Worm (Caenorhabditis elegans): ENCODE data around the gene nkb-3.

Gene nkb-3

ce11 chrX:13726285-13726684 is 44.1 kb downstream of the nkb-3 start:
- TF ChIP-seq elt-3 (tag; optimal IDR thresholded peaks at IDR 0.05) (peak in 1 of 3 experiments; percentile 68), egl-27 (tag; optimal IDR thresholded peaks at IDR 0.05) (no peak)

- TF ChIP-seq unc-39 (tag; optimal IDR thresholded peaks at IDR 0.05) (no peak), elt-2 (tag; optimal IDR thresholded peaks at IDR 0.05) (no peak), fkh-10 (GFP tag; optimal IDR thresholded peaks at IDR 0.05) (no peak), nhr-43 (tag; optimal IDR thresholded peaks at IDR 0.05; ENCODE audit: poor library complexity, severe bottlenecking) (no peak), nhr-77 (tag; optimal IDR thresholded peaks at IDR 0.05) (no peak), lin-39 (tag; optimal IDR thresholded peaks at IDR 0.05) (no peak)
Observed at ce11 chrX:13724364-13724763, 46.0 kb downstream of the nkb-3 start, which contains the start of gene K11E4.6. TSS of gene K11E4.6 (plus strand) at chrX:13724664.

- TF ChIP-seq pqm-1 (tag; optimal IDR thresholded peaks at IDR 0.05) (no peak), ama-1 (optimal IDR thresholded peaks at IDR 0.05) (no peak), mml-1 (tag; optimal IDR thresholded peaks at IDR 0.05) (no peak), ceh-16 (tag; optimal IDR thresholded peaks at IDR 0.05) (no peak), hmg-11 (tag; optimal IDR thresholded peaks at IDR 0.05) (no peak), nhr-28 (tag; optimal IDR thresholded peaks at IDR 0.05) (no peak), daf-12 (tag; optimal IDR thresholded peaks at IDR 0.05) (no peak), nhr-67 (tag; optimal IDR thresholded peaks at IDR 0.05) (no peak), ztf-11 (tag; optimal IDR thresholded peaks at IDR 0.05) (no peak), lin-39 (tag; optimal IDR thresholded peaks at IDR 0.05) (no peak), pha-4 (tag; optimal IDR thresholded peaks at IDR 0.05) (no peak), ztf-4 (tag; optimal IDR thresholded peaks at IDR 0.05) (no peak), lsy-12 (tag; optimal IDR thresholded peaks at IDR 0.05) (no peak), ZK546.5 (tag; optimal IDR thresholded peaks at IDR 0.05) (no peak), egl-27 (tag; optimal IDR thresholded peaks at IDR 0.05) (no peak), elt-1 (tag; optimal IDR thresholded peaks at IDR 0.05) (no peak), nhr-76 (tag; optimal IDR thresholded peaks at IDR 0.05) (no peak)
Observed at ce11 chrX:13722821-13723220, 47.5 kb downstream of the nkb-3 start, which contains the start of gene poml-1. TSS of gene poml-1 (minus strand) at chrX:13722921.

ce11 chrX:13717053-13717671 is 53.2 kb downstream of the nkb-3 start, which contains the start of gene shc-3:
TSS of gene shc-3 (plus strand) at chrX:13717536.
- TF ChIP-seq elt-2 (tag; optimal IDR thresholded peaks at IDR 0.05) (peak; percentile 19), nhr-11 (tag; optimal IDR thresholded peaks at IDR 0.05) (no peak), nfya-1 (tag; optimal IDR thresholded peaks at IDR 0.05; ENCODE audit: insufficient read depth) (peak; percentile 2), ceh-9 (tag; optimal IDR thresholded peaks at IDR 0.05) (no peak), pha-4 (tag; optimal IDR thresholded peaks at IDR 0.05) (peak; percentile 10), ZK546.5 (tag; optimal IDR thresholded peaks at IDR 0.05) (no peak), eor-1 (tag; optimal IDR thresholded peaks at IDR 0.05) (no peak)

- TF ChIP-seq ceh-9 (tag; optimal IDR thresholded peaks at IDR 0.05), result no peak
- peak; percentile 8 for TF ChIP-seq pha-4 (tag; optimal IDR thresholded peaks at IDR 0.05)
- peak; percentile 38 for TF ChIP-seq elt-2 (tag; optimal IDR thresholded peaks at IDR 0.05)
- TF ChIP-seq fkh-10 (GFP tag; optimal IDR thresholded peaks at IDR 0.05), result no peak
- peak; percentile 6 for TF ChIP-seq pqm-1 (tag; optimal IDR thresholded peaks at IDR 0.05)
- no peak for TF ChIP-seq lin-39 (tag; optimal IDR thresholded peaks at IDR 0.05)
- TF ChIP-seq nhr-43 (tag; optimal IDR thresholded peaks at IDR 0.05; ENCODE audit: poor library complexity, severe bottlenecking), result peak; percentile 45
- TF ChIP-seq zag-1 (tag; optimal IDR thresholded peaks at IDR 0.05), result no peak
Observed at ce11 chrX:13716313-13716712, 54.0 kb downstream of the nkb-3 start.
